Fruit fly (Drosophila melanogaster) whole organism, prepupa: Measurements from ENCODE around the gene CG9515.

Source experiments
- Blimp-1 ChIP-seq: fragments of 200-800 bp; sonication (Bioruptor generic); optimal IDR thresholded peaks from 3 replicates; lab custom pipeline; 2017; ENCODE audit warnings: missing biosample characterization, missing genetic modification characterization, mild to moderate bottlenecking, moderate library complexity, missing genetic modification reagents
- CG10631 ChIP-seq: fragments of 200-800 bp; sonication (Bioruptor generic); optimal IDR thresholded peaks from 2 replicates; lab custom pipeline; 2016; ENCODE audit warnings: missing biosample characterization, missing genetic modification characterization
- CG10669 ChIP-seq: fragments of 200-800 bp; sonication (Bioruptor generic); optimal IDR thresholded peaks from 3 replicates; lab custom pipeline; 2018; ENCODE audit warnings: missing biosample characterization, mild to moderate bottlenecking, missing genetic modification characterization, moderate library complexity
- CG11294 ChIP-seq: fragments of 200-800 bp; sonication (Bioruptor generic); IDR thresholded peaks from 2 replicates; pipeline ENCODE4 v1.3.6; 2022; ENCODE audit warnings: missing biosample characterization, missing genetic modification characterization
- CG11762 ChIP-seq: fragments of 200-800 bp; sonication (Bioruptor generic); optimal IDR thresholded peaks from 3 replicates; lab custom pipeline; 2016; ENCODE audit warnings: missing biosample characterization, missing genetic modification characterization; ENCODE audit not compliant: insufficient read depth
- CG11902 ChIP-seq: fragments of 200-800 bp; sonication (Bioruptor generic); optimal IDR thresholded peaks from 3 replicates; lab custom pipeline; 2016; ENCODE audit warnings: missing biosample characterization, missing genetic modification characterization
- CG15336 ChIP-seq: fragments of 200-800 bp; sonication (Bioruptor generic); IDR thresholded peaks from 2 replicates; pipeline ENCODE4 v1.3.6; 2022; ENCODE audit warnings: missing biosample characterization, missing genetic modification characterization
- CG1621 ChIP-seq: fragments of 200-800 bp; sonication (Bioruptor generic); optimal IDR thresholded peaks from 3 replicates; lab custom pipeline; 2018; ENCODE audit warnings: missing biosample characterization, mild to moderate bottlenecking, missing genetic modification characterization
- CG16779 ChIP-seq: fragments of 200-800 bp; sonication (Bioruptor generic); optimal IDR thresholded peaks from 3 replicates; lab custom pipeline; 2017; ENCODE audit warnings: missing biosample characterization, mild to moderate bottlenecking, missing genetic modification characterization
- CG3032 ChIP-seq: fragments of 200-800 bp; optimal IDR thresholded peaks from 2 replicates; lab custom pipeline; 2019; ENCODE audit warnings: missing biosample characterization, mild to moderate bottlenecking, missing genetic modification characterization, moderate library complexity
- CG31627 ChIP-seq: fragments of 200-800 bp; sonication (Bioruptor generic); optimal IDR thresholded peaks from 3 replicates; lab custom pipeline; 2016; ENCODE audit warnings: missing biosample characterization, missing genetic modification characterization
- CG34406 ChIP-seq: fragments of 200-800 bp; sonication (Bioruptor generic); optimal IDR thresholded peaks from 3 replicates; lab custom pipeline; 2016; ENCODE audit warnings: missing biosample characterization, missing genetic modification characterization
- CG6163 ChIP-seq: fragments of 200-800 bp; sonication (Bioruptor generic); IDR thresholded peaks from 3 replicates; pipeline ENCODE4 v1.3.6; 2022; ENCODE audit warnings: missing biosample characterization, missing genetic modification characterization
- CG6808 ChIP-seq: fragments of 200-800 bp; sonication (Bioruptor generic); optimal IDR thresholded peaks from 3 replicates; lab custom pipeline; 2017; ENCODE audit warnings: missing biosample characterization, missing genetic modification characterization, mild to moderate bottlenecking, moderate library complexity, missing genetic modification reagents
- CG6854 ChIP-seq: fragments of 200-800 bp; sonication (Bioruptor generic); optimal IDR thresholded peaks from 2 replicates; lab custom pipeline; 2017; ENCODE audit warnings: missing biosample characterization, mild to moderate bottlenecking, missing genetic modification characterization
- CG7368 ChIP-seq: fragments of 200-800 bp; sonication (Bioruptor generic); optimal IDR thresholded peaks from 3 replicates; lab custom pipeline; 2016; ENCODE audit warnings: missing biosample characterization, missing genetic modification characterization
- CG8119 ChIP-seq: fragments of 200-800 bp; sonication (Bioruptor generic); IDR thresholded peaks from 3 replicates; pipeline ENCODE4 v1.3.6; 2022; ENCODE audit warnings: missing biosample characterization, missing genetic modification characterization
- CG8319 ChIP-seq: fragments of 200-800 bp; sonication (Bioruptor generic); optimal IDR thresholded peaks from 3 replicates; lab custom pipeline; 2016; ENCODE audit warnings: missing biosample characterization, missing genetic modification characterization
- CG9139 ChIP-seq: fragments of 200-800 bp; sonication (Bioruptor generic); optimal IDR thresholded peaks from 3 replicates; lab custom pipeline; 2017; ENCODE audit warnings: missing biosample characterization, mild to moderate bottlenecking, missing genetic modification characterization
- Eip78C ChIP-seq: fragments of 200-800 bp; sonication (Bioruptor generic); peaks from one replicate; lab custom pipeline; 2016; ENCODE audit warnings: missing biosample characterization, missing genetic modification characterization
- Eip93F ChIP-seq: fragments of 200-800 bp; sonication (Bioruptor generic); optimal IDR thresholded peaks from 2 replicates; lab custom pipeline; 2016; ENCODE audit warnings: missing biosample characterization, mild to moderate bottlenecking, missing genetic modification characterization
- Ets96B ChIP-seq: fragments of 200-800 bp; optimal IDR thresholded peaks from 2 replicates; lab custom pipeline; 2019; ENCODE audit warnings: missing biosample characterization, mild to moderate bottlenecking, missing genetic modification characterization, moderate library complexity
- Hr4 ChIP-seq: fragments of 200-800 bp; sonication (Bioruptor generic); optimal IDR thresholded peaks from 3 replicates; lab custom pipeline; 2016; ENCODE audit warnings: missing biosample characterization, missing genetic modification characterization
- Lpt ChIP-seq: fragments of 200-800 bp; sonication (Bioruptor generic); optimal IDR thresholded peaks from 3 replicates; lab custom pipeline; 2016; ENCODE audit warnings: missing biosample characterization, missing genetic modification characterization
- OdsH ChIP-seq: fragments of 200-800 bp; sonication (Bioruptor generic); optimal IDR thresholded peaks from 3 replicates; lab custom pipeline; 2016; ENCODE audit warnings: missing biosample characterization, missing genetic modification characterization
- Smox ChIP-seq: fragments of 200-800 bp; sonication (Bioruptor generic); optimal IDR thresholded peaks from 3 replicates; lab custom pipeline; 2016; ENCODE audit warnings: missing biosample characterization, missing genetic modification characterization
- Sox102F ChIP-seq: fragments of 200-800 bp; sonication (Bioruptor generic); optimal IDR thresholded peaks from 2 replicates; lab custom pipeline; 2016; ENCODE audit warnings: missing biosample characterization, mild to moderate bottlenecking, missing genetic modification characterization
- Sox14 ChIP-seq: fragments of 200-800 bp; sonication (Bioruptor generic); optimal IDR thresholded peaks from 3 replicates; lab custom pipeline; 2016; ENCODE audit warnings: missing biosample characterization, missing genetic modification characterization
- Sox15 ChIP-seq: fragments of 200-800 bp; sonication (Bioruptor generic); optimal IDR thresholded peaks from 3 replicates; lab custom pipeline; 2016; ENCODE audit warnings: missing biosample characterization, missing genetic modification characterization
- achi ChIP-seq: fragments of 200-800 bp; sonication (Bioruptor generic); optimal IDR thresholded peaks from 3 replicates; lab custom pipeline; 2016; ENCODE audit warnings: missing biosample characterization, missing genetic modification characterization
- acj6 ChIP-seq: fragments of 200-800 bp; sonication (Bioruptor generic); optimal IDR thresholded peaks from 3 replicates; lab custom pipeline; 2016; ENCODE audit warnings: missing biosample characterization, missing genetic modification characterization
- cyc ChIP-seq: fragments of 200-800 bp; sonication (Bioruptor generic); optimal IDR thresholded peaks from 3 replicates; lab custom pipeline; 2016; ENCODE audit warnings: missing biosample characterization, missing genetic modification characterization
- dac ChIP-seq: fragments of 200-800 bp; sonication (Bioruptor generic); optimal IDR thresholded peaks from 2 replicates; lab custom pipeline; 2017; ENCODE audit warnings: missing biosample characterization, mild to moderate bottlenecking, missing genetic modification characterization
- dsx ChIP-seq: fragments of 200-800 bp; optimal IDR thresholded peaks from 3 replicates; lab custom pipeline; 2019; ENCODE audit warnings: missing biosample characterization, mild to moderate bottlenecking, missing genetic modification characterization, moderate library complexity; ENCODE audit not compliant: poor library complexity, severe bottlenecking
- eg ChIP-seq: fragments of 200-800 bp; sonication (Bioruptor generic); IDR thresholded peaks from 3 replicates; pipeline ENCODE4 v1.3.6; 2022; ENCODE audit warnings: missing biosample characterization, missing genetic modification characterization
- esn ChIP-seq: fragments of 200-800 bp; sonication (Bioruptor generic); optimal IDR thresholded peaks from 2 replicates; lab custom pipeline; 2016; ENCODE audit warnings: missing biosample characterization, mild to moderate bottlenecking, missing genetic modification characterization, moderate library complexity
- fd85E ChIP-seq: fragments of 200-800 bp; sonication (Bioruptor generic); optimal IDR thresholded peaks from 3 replicates; lab custom pipeline; 2016; ENCODE audit warnings: missing biosample characterization, missing genetic modification characterization
- fkh ChIP-seq: fragments of 200-800 bp; sonication (Bioruptor generic); optimal IDR thresholded peaks from 3 replicates; lab custom pipeline; 2017; ENCODE audit warnings: missing biosample characterization, mild to moderate bottlenecking, missing genetic modification characterization, moderate library complexity
- lz ChIP-seq: fragments of 200-800 bp; sonication (Bioruptor generic); optimal IDR thresholded peaks from 3 replicates; lab custom pipeline; 2016; ENCODE audit warnings: missing biosample characterization, missing genetic modification characterization
- net ChIP-seq: fragments of 200-800 bp; sonication (Bioruptor generic); optimal IDR thresholded peaks from 3 replicates; lab custom pipeline; 2016; ENCODE audit warnings: missing biosample characterization, missing genetic modification characterization
- salr ChIP-seq, 2 experiments: fragments of 200-800 bp; sonication (Bioruptor generic); optimal IDR thresholded peaks; 3 replicates each; lab custom pipeline; 2016 to 2018; ENCODE audit warnings: missing biosample characterization in 2 of 2, missing genetic modification characterization in 2 of 2, mild to moderate bottlenecking in 1 of 2
- spab ChIP-seq: fragments of 200-800 bp; sonication (Bioruptor generic); optimal IDR thresholded peaks from 2 replicates; lab custom pipeline; 2017; ENCODE audit warnings: missing biosample characterization, mild to moderate bottlenecking, missing genetic modification characterization, missing genetic modification reagents
- svp ChIP-seq: fragments of 200-800 bp; sonication (Bioruptor generic); peaks from one replicate; lab custom pipeline; 2016; ENCODE audit warnings: missing biosample characterization, missing genetic modification characterization
- topi ChIP-seq: fragments of 200-800 bp; sonication (Bioruptor generic); optimal IDR thresholded peaks from 3 replicates; lab custom pipeline; 2016; ENCODE audit warnings: missing biosample characterization, missing genetic modification characterization
- vri ChIP-seq: fragments of 200-800 bp; sonication (Bioruptor generic); optimal IDR thresholded peaks from 3 replicates; lab custom pipeline; 2016; ENCODE audit warnings: missing biosample characterization, mild to moderate bottlenecking, missing genetic modification characterization

Gene CG9515

DNA sequence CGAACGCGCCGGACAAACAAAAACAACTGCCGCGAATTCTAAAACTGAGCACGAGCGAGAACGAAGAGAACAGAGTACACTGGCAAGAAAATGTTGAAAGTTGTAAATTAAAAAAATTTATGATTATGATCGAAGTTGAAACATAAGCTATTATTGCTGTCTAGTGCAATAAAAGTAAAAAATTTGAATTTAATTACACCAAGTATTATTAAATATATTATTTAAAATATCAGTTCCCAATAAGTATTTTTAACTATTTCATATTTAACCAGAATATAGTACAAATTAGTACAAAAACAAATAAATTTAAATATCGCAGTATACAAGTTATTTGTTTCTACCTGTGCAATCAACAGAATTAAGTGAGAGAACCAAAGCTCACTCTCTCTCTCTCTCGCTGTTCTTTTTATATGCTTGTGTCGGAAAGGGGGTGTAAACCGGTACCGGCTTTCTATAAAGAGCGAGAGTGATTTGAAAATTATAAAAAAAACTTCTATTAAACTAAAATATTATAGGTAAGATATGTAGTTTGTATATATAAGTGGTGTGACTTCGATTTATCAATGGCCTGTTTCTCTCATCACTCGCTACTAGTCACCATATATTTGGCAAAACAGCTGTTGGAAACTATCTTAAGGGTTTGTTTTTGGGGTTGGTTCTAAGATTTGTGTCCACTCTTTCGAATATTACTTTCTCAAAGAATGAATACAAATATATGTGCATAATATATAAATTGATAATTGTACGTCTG is 8.3 kb upstream of the CG9515 start, which contains the start of gene C1GalTA (continued):
- TF ChIP-seq spab (GFP tag; lab: Kevin White, UChicago) (peak; percentile 98), CG8319 (peak; percentile 87), dsx (peak; percentile 99), CG11902 (GFP tag; lab: Kevin White, UChicago) (peak; percentile 82), topi (GFP tag; lab: Kevin White, UChicago) (peak; percentile 88), CG6163 (GFP tag; lab: Robert Waterston, UW) (peak; percentile 97), net (peak; percentile 92), Eip93F (peak; percentile 73), CG10669 (GFP tag; lab: Kevin White, UChicago) (peak; percentile 97), Sox14 (GFP tag; lab: Kevin White, UChicago) (peak; percentile 87), eg (GFP tag; lab: Robert Waterston, UW) (peak; percentile 97), CG3032 (peak; percentile 100), salr (GFP tag; optimal IDR thresholded peaks at IDR 0.05; lab: Kevin White, UChicago) (peak; percentile 77 to 98), Hr4 (GFP tag; lab: Kevin White, UChicago) (peak; percentile 75), CG6854 (peak; percentile 94), dac (peak; percentile 81)

DNA sequence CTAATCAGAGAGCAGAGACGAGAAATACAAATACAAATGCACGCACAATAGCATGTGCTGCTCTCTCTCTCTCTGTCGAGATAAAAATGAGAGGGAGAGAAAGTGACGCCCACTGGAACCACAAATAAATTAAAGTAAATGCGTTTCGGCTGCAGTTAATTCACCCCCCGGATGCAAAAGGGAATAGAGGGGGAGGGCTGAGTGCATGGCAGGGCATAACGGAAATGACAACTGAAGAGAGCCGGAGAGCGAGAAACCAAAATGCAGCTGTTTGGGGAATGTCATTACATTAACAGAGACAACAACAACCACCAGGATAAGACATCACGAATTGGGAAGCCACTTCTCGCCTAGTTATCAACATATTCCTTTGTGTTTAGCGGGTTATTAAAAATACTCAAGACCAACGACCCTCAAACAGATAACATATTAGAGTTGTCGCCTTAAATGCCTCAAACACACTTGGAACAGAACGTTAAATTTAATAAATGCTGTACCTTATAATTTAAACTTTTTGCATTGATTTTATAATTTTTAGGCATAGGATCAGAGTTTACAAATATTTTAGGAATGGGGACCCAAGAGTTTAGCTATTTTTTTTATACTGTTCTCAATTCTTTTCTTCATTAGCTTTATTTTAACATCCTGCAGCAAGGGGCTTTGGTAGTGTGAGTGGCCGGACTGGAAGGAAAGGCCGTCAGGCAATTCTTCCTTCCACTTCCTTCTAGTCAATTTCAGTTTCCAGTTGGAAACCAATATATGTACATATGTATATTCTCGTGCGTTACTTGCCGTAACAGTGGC is 7.1 kb upstream of the CG9515 start:
- TF ChIP-seq Lpt (GFP tag; lab: Kevin White, UChicago) (no peak), Ets96B (tag; lab: Kevin White, UChicago) (peak; percentile 48), CG1621 (tag; lab: Kevin White, UChicago) (no peak), fd85E (no peak), topi (GFP tag; lab: Kevin White, UChicago) (peak; percentile 84), CG11294 (GFP tag; lab: Robert Waterston, UW) (no peak), CG11762 (GFP tag; lab: Kevin White, UChicago) (peak; percentile 37), Smox (GFP tag; lab: Kevin White, UChicago) (peak; percentile 67), acj6 (GFP tag; lab: Kevin White, UChicago) (peak; percentile 78), CG6163 (GFP tag; lab: Robert Waterston, UW) (0 out of 3 replicates have a peak, but pooled peaks have one; percentile 52), dac (no peak), CG7368 (GFP tag; lab: Kevin White, UChicago) (peak; percentile 28), CG31627 (GFP tag; lab: Kevin White, UChicago) (peak; percentile 79), CG10669 (GFP tag; lab: Kevin White, UChicago) (peak; percentile 58), CG3032 (peak; percentile 64), eg (GFP tag; lab: Robert Waterston, UW) (no peak), CG16779 (tag; lab: Kevin White, UChicago) (no peak), CG8119 (no peak), net (peak; percentile 51), CG6854 (peak; percentile 78), achi (peak; percentile 63), svp (GFP tag; lab: Kevin White, UChicago) (peak; percentile 89), Eip93F (peak; percentile 75), vri (GFP tag; lab: Kevin White, UChicago) (peak; percentile 80), CG9139 (GFP tag; lab: Kevin White, UChicago) (peak; percentile 32), Sox102F (GFP tag; lab: Kevin White, UChicago) (peak; percentile 70), Eip78C (GFP tag; lab: Kevin White, UChicago) (peak; percentile 84), cyc (peak; percentile 74), CG34406 (GFP tag; lab: Kevin White, UChicago) (peak; percentile 72), Sox14 (GFP tag; lab: Kevin White, UChicago) (peak; percentile 78), dsx (peak; percentile 21), Sox15 (GFP tag; lab: Kevin White, UChicago) (peak; percentile 50), esn (peak; percentile 86), Blimp-1 (GFP tag; lab: Kevin White, UChicago) (peak; percentile 85), CG15336 (peak; percentile 18; the same call in 1 of the 2 replicates), CG6808 (GFP tag; lab: Kevin White, UChicago) (peak; percentile 67), salr (GFP tag; optimal IDR thresholded peaks at IDR 0.05; lab: Kevin White, UChicago) (peak; percentile 41 to 68), lz (GFP tag; lab: Kevin White, UChicago) (peak; percentile 83), OdsH (GFP tag; lab: Kevin White, UChicago) (peak; percentile 64), CG10631 (peak; percentile 69), fkh (no peak)
